Fruit fly (Drosophila melanogaster) whole organism, prepupa: ENCODE results near the gene wntD.

ENCODE experiments used
- CG10631 ChIP-seq: fragments of 200-800 bp; sonication (Bioruptor generic); optimal IDR thresholded peaks from 2 replicates; lab custom pipeline; 2016; ENCODE audit warnings: missing biosample characterization, missing genetic modification characterization
- CG10669 ChIP-seq: fragments of 200-800 bp; sonication (Bioruptor generic); optimal IDR thresholded peaks from 3 replicates; lab custom pipeline; 2018; ENCODE audit warnings: missing biosample characterization, mild to moderate bottlenecking, missing genetic modification characterization, moderate library complexity
- CG11294 ChIP-seq: fragments of 200-800 bp; sonication (Bioruptor generic); IDR thresholded peaks from 2 replicates; pipeline ENCODE4 v1.3.6; 2022; ENCODE audit warnings: missing biosample characterization, missing genetic modification characterization
- CG11762 ChIP-seq: fragments of 200-800 bp; sonication (Bioruptor generic); optimal IDR thresholded peaks from 3 replicates; lab custom pipeline; 2016; ENCODE audit warnings: missing biosample characterization, missing genetic modification characterization; ENCODE audit not compliant: insufficient read depth
- CG11902 ChIP-seq: fragments of 200-800 bp; sonication (Bioruptor generic); optimal IDR thresholded peaks from 3 replicates; lab custom pipeline; 2016; ENCODE audit warnings: missing biosample characterization, missing genetic modification characterization
- CG15336 ChIP-seq: fragments of 200-800 bp; sonication (Bioruptor generic); IDR thresholded peaks from 2 replicates; pipeline ENCODE4 v1.3.6; 2022; ENCODE audit warnings: missing biosample characterization, missing genetic modification characterization
- CG16779 ChIP-seq: fragments of 200-800 bp; sonication (Bioruptor generic); optimal IDR thresholded peaks from 3 replicates; lab custom pipeline; 2017; ENCODE audit warnings: missing biosample characterization, mild to moderate bottlenecking, missing genetic modification characterization
- CG31627 ChIP-seq: fragments of 200-800 bp; sonication (Bioruptor generic); optimal IDR thresholded peaks from 3 replicates; lab custom pipeline; 2016; ENCODE audit warnings: missing biosample characterization, missing genetic modification characterization
- CG32006 ChIP-seq: fragments of 200-800 bp; sonication (Bioruptor generic); optimal IDR thresholded peaks from 3 replicates; lab custom pipeline; 2017; ENCODE audit warnings: missing biosample characterization, mild to moderate bottlenecking, missing genetic modification characterization
- CG34406 ChIP-seq: fragments of 200-800 bp; sonication (Bioruptor generic); optimal IDR thresholded peaks from 3 replicates; lab custom pipeline; 2016; ENCODE audit warnings: missing biosample characterization, missing genetic modification characterization
- CG3919 ChIP-seq: fragments of 200-800 bp; sonication (Bioruptor generic); optimal IDR thresholded peaks from 3 replicates; lab custom pipeline; 2016; ENCODE audit warnings: missing biosample characterization, missing genetic modification characterization
- CG4318 ChIP-seq: fragments of 200-800 bp; sonication (Bioruptor generic); optimal IDR thresholded peaks from 3 replicates; lab custom pipeline; 2017; ENCODE audit warnings: missing biosample characterization, mild to moderate bottlenecking, missing genetic modification characterization
- CG6163 ChIP-seq: fragments of 200-800 bp; sonication (Bioruptor generic); IDR thresholded peaks from 3 replicates; pipeline ENCODE4 v1.3.6; 2022; ENCODE audit warnings: missing biosample characterization, missing genetic modification characterization
- CG6276 ChIP-seq: fragments of 200-800 bp; sonication (Bioruptor generic); optimal IDR thresholded peaks from 2 replicates; lab custom pipeline; 2017; ENCODE audit warnings: missing biosample characterization, mild to moderate bottlenecking, missing genetic modification characterization
- CG6792 ChIP-seq: fragments of 200-800 bp; sonication (Bioruptor generic); optimal IDR thresholded peaks from 3 replicates; lab custom pipeline; 2016; ENCODE audit warnings: missing biosample characterization, missing genetic modification characterization
- CG6854 ChIP-seq: fragments of 200-800 bp; sonication (Bioruptor generic); optimal IDR thresholded peaks from 2 replicates; lab custom pipeline; 2017; ENCODE audit warnings: missing biosample characterization, mild to moderate bottlenecking, missing genetic modification characterization
- CG8319 ChIP-seq: fragments of 200-800 bp; sonication (Bioruptor generic); optimal IDR thresholded peaks from 3 replicates; lab custom pipeline; 2016; ENCODE audit warnings: missing biosample characterization, missing genetic modification characterization
- CG9139 ChIP-seq: fragments of 200-800 bp; sonication (Bioruptor generic); optimal IDR thresholded peaks from 3 replicates; lab custom pipeline; 2017; ENCODE audit warnings: missing biosample characterization, mild to moderate bottlenecking, missing genetic modification characterization
- Eip78C ChIP-seq: fragments of 200-800 bp; sonication (Bioruptor generic); peaks from one replicate; lab custom pipeline; 2016; ENCODE audit warnings: missing biosample characterization, missing genetic modification characterization
- Ets21C ChIP-seq: fragments of 200-800 bp; sonication (Bioruptor generic); optimal IDR thresholded peaks from 3 replicates; lab custom pipeline; 2016; ENCODE audit warnings: missing biosample characterization, missing genetic modification characterization
- Gug ChIP-seq: fragments of 200-800 bp; sonication (Bioruptor generic); IDR thresholded peaks from 2 replicates; pipeline ENCODE4 v1.3.6; 2022; ENCODE audit warnings: missing biosample characterization, missing genetic modification characterization
- Hr39 ChIP-seq: fragments of 200-800 bp; sonication (Bioruptor generic); optimal IDR thresholded peaks from 2 replicates; lab custom pipeline; 2016; ENCODE audit warnings: missing biosample characterization, missing genetic modification characterization
- Lpt ChIP-seq: fragments of 200-800 bp; sonication (Bioruptor generic); optimal IDR thresholded peaks from 3 replicates; lab custom pipeline; 2016; ENCODE audit warnings: missing biosample characterization, missing genetic modification characterization
- Met ChIP-seq: fragments of 200-800 bp; sonication (Bioruptor generic); optimal IDR thresholded peaks from 3 replicates; lab custom pipeline; 2016; ENCODE audit warnings: missing biosample characterization, missing genetic modification characterization
- OdsH ChIP-seq: fragments of 200-800 bp; sonication (Bioruptor generic); optimal IDR thresholded peaks from 3 replicates; lab custom pipeline; 2016; ENCODE audit warnings: missing biosample characterization, missing genetic modification characterization
- Smox ChIP-seq: fragments of 200-800 bp; sonication (Bioruptor generic); optimal IDR thresholded peaks from 3 replicates; lab custom pipeline; 2016; ENCODE audit warnings: missing biosample characterization, missing genetic modification characterization
- achi ChIP-seq: fragments of 200-800 bp; sonication (Bioruptor generic); optimal IDR thresholded peaks from 3 replicates; lab custom pipeline; 2016; ENCODE audit warnings: missing biosample characterization, missing genetic modification characterization
- acj6 ChIP-seq: fragments of 200-800 bp; sonication (Bioruptor generic); optimal IDR thresholded peaks from 3 replicates; lab custom pipeline; 2016; ENCODE audit warnings: missing biosample characterization, missing genetic modification characterization
- cyc ChIP-seq: fragments of 200-800 bp; sonication (Bioruptor generic); optimal IDR thresholded peaks from 3 replicates; lab custom pipeline; 2016; ENCODE audit warnings: missing biosample characterization, missing genetic modification characterization
- dac ChIP-seq: fragments of 200-800 bp; sonication (Bioruptor generic); optimal IDR thresholded peaks from 2 replicates; lab custom pipeline; 2017; ENCODE audit warnings: missing biosample characterization, mild to moderate bottlenecking, missing genetic modification characterization
- dsx ChIP-seq: fragments of 200-800 bp; optimal IDR thresholded peaks from 3 replicates; lab custom pipeline; 2019; ENCODE audit warnings: missing biosample characterization, mild to moderate bottlenecking, missing genetic modification characterization, moderate library complexity; ENCODE audit not compliant: poor library complexity, severe bottlenecking
- eg ChIP-seq: fragments of 200-800 bp; sonication (Bioruptor generic); IDR thresholded peaks from 3 replicates; pipeline ENCODE4 v1.3.6; 2022; ENCODE audit warnings: missing biosample characterization, missing genetic modification characterization
- esn ChIP-seq: fragments of 200-800 bp; sonication (Bioruptor generic); optimal IDR thresholded peaks from 2 replicates; lab custom pipeline; 2016; ENCODE audit warnings: missing biosample characterization, mild to moderate bottlenecking, missing genetic modification characterization, moderate library complexity
- fd59A ChIP-seq: fragments of 200-800 bp; sonication (Bioruptor generic); optimal IDR thresholded peaks from 2 replicates; lab custom pipeline; 2017; ENCODE audit warnings: missing biosample characterization, mild to moderate bottlenecking, missing genetic modification characterization, missing genetic modification reagents
- fd85E ChIP-seq: fragments of 200-800 bp; sonication (Bioruptor generic); optimal IDR thresholded peaks from 3 replicates; lab custom pipeline; 2016; ENCODE audit warnings: missing biosample characterization, missing genetic modification characterization
- fkh ChIP-seq: fragments of 200-800 bp; sonication (Bioruptor generic); optimal IDR thresholded peaks from 3 replicates; lab custom pipeline; 2017; ENCODE audit warnings: missing biosample characterization, mild to moderate bottlenecking, missing genetic modification characterization, moderate library complexity
- lz ChIP-seq: fragments of 200-800 bp; sonication (Bioruptor generic); optimal IDR thresholded peaks from 3 replicates; lab custom pipeline; 2016; ENCODE audit warnings: missing biosample characterization, missing genetic modification characterization

The wntD gene

DNA sequence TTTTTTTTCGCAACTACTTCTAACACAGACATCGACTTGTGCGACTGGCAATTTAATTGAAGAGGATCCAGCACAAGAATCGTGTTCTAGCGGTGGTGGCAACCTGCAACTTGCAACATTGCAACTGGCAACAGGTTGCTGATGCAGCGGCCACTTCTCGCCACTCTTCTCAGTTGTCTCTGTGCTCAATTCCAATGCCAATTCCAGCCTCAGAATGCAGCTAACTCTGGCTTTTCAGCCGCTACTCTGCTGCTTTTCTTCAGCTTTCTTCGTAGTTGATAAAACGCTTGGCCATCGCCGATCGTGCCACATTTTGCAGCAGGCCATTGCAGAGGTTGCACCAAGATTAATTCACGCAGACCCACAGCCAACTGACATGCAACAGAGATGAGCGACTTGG lies 2.7 kb downstream of the wntD start, which contains the start of gene Osi22:
Gene Osi22 (plus strand): TSS at position 301 of the 400 bp plus-strand sequence.
- no peak for TF ChIP-seq CG10631 (GFP tag; lab: Kevin White, UChicago)
- no peak for TF ChIP-seq CG15336 (GFP tag; lab: Robert Waterston, UW)
- TF ChIP-seq Smox = no peak
- TF ChIP-seq CG6163 = no peak
- TF ChIP-seq CG6854 = no peak
- TF ChIP-seq fd59A (GFP tag; lab: Kevin White, UChicago) = no peak
- no peak for TF ChIP-seq CG4318
- TF ChIP-seq CG8319 (GFP tag; lab: Kevin White, UChicago) = no peak
- TF ChIP-seq dsx (GFP tag; lab: Kevin White, UChicago) = no peak
- TF ChIP-seq Eip78C (GFP tag; lab: Kevin White, UChicago) = no peak
- TF ChIP-seq CG32006 (GFP tag; lab: Kevin White, UChicago) = no peak
- TF ChIP-seq Lpt (GFP tag; lab: Kevin White, UChicago) = no peak
- TF ChIP-seq CG3919 (GFP tag; lab: Kevin White, UChicago) = no peak
- no peak for TF ChIP-seq CG31627 (GFP tag; lab: Kevin White, UChicago)
- TF ChIP-seq achi (GFP tag; lab: Kevin White, UChicago) = no peak
- no peak for TF ChIP-seq CG16779
- no peak for TF ChIP-seq eg (GFP tag; lab: Robert Waterston, UW)
- no peak for TF ChIP-seq Gug (GFP tag; lab: Robert Waterston, UW)
- TF ChIP-seq lz (GFP tag; lab: Kevin White, UChicago) = no peak

DNA sequence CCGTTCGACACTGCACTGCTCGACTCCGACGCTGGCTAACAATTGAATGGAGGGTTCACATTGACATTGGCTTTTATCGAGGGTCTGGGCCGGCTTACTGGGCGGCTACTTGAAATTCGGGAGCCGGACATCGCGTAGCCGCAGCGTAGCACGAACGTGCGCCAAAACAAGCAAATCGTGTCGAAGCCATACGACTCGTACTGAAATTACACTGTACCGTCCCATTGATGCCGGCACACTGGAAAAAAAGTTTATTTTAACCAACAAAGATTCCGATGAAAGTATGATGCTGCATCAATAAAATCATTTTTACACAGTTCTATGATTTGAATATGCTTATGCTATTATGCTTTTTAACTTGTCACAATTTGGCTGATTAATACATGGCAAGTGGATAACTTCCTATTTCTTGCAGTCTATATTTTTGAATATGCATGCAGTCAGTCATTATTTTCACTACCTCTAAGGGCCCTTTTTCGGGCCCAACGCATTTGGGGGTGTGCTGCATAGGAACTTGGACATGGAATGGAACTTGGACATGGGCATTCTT lies 4.2 kb downstream of the wntD start, which contains the start of gene apn:
Gene apn (minus strand): TSS at position 51 of the 550 bp plus-strand sequence.
- TF ChIP-seq CG11294 (GFP tag; lab: Robert Waterston, UW) (no peak), eg (GFP tag; lab: Robert Waterston, UW) (peak; percentile 60; the same call in 2 of the 3 replicates), CG6792 (GFP tag; lab: Kevin White, UChicago) (no peak), CG10631 (GFP tag; lab: Kevin White, UChicago) (no peak), CG10669 (no peak), CG6163 (no peak), acj6 (GFP tag; lab: Kevin White, UChicago) (no peak), fkh (no peak), CG32006 (GFP tag; lab: Kevin White, UChicago) (peak; percentile 40), CG3919 (GFP tag; lab: Kevin White, UChicago) (no peak), CG15336 (GFP tag; lab: Robert Waterston, UW) (peak; percentile 33; the same call in 1 of the 2 replicates), achi (GFP tag; lab: Kevin White, UChicago) (no peak), fd59A (GFP tag; lab: Kevin White, UChicago) (no peak)

DNA sequence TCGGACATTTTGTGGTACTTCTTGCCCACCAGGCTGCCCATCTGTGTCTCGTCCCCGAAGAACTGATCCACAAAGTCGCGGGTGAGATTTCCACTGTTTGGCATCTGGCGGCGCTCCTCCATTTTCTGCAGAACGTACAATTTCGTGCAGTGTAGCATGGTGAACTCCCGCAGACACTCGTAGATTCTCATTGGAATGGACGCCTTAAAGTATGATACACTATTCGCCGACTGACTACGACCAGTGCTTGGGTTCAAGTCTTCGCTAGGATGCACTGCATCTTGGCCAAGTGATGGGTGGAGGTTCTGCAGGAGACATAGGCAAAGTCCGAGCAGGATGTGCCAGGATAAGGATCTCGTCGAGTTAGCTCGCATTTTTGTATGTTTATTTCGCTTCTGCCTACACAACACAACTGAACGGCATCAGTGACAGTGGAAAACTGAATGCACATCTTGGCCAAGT lies 6.8 kb downstream of the wntD start, which contains the start of gene CG15888:
Gene CG15888 (minus strand): TSS at position 412 of the 462 bp plus-strand sequence.
- TF ChIP-seq Smox = no peak
- no peak for TF ChIP-seq CG6163
- no peak for TF ChIP-seq CG11294 (GFP tag; lab: Robert Waterston, UW)
- no peak for TF ChIP-seq CG9139 (GFP tag; lab: Kevin White, UChicago)
- no peak for TF ChIP-seq eg (GFP tag; lab: Robert Waterston, UW)

DNA sequence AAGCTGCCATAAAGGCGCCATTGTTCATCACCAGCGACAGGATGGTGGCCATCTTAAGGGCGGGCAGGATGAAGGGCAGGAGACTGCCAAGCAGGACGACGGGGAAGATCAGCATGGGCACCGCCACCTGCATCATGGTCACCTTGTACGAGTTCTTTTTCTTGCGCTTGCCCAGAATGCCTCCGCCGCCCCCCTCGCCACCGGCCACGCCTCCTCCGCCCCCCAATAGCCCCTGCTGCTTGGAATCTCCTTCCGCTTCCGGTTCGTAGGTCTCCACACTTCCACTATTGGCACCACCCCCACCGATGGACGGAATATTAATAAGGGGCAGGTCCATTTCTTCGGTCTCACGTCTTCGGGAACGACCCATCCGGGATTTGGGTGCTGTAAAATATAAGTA lies 7.9 kb downstream of the wntD start:
- TF ChIP-seq acj6 (GFP tag; lab: Kevin White, UChicago) = no peak
- no peak for TF ChIP-seq fd85E

DNA sequence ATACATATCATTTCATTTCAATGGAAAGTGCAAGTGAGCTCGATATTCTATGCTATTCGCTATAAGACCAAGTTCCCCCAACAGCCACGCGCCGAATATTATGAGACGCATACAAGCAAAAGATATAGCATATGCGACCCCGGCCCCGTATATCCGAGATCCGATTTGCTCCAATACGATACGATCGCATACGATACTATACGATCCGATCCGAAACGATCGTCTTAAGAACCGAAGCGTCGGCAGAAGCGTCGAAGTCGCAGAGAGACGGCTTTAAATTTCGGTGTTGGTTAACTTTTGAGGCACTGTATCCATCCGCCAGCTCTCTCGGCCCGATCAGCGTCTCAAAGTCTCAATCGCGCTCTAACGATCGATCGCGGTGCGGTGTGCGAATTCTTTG lies 13.6 kb downstream of the wntD start, which contains the start of gene CG8630:
Gene CG8630 (plus strand): TSS at position 303 of the 400 bp plus-strand sequence.
- TF ChIP-seq Gug (GFP tag; lab: Robert Waterston, UW) = no peak
- no peak for TF ChIP-seq dac
- TF ChIP-seq CG16779 = no peak
- no peak for TF ChIP-seq esn (GFP tag; lab: Kevin White, UChicago)
- TF ChIP-seq CG11902 = no peak
- TF ChIP-seq Ets21C (GFP tag; lab: Kevin White, UChicago) = no peak
- TF ChIP-seq CG3919 (GFP tag; lab: Kevin White, UChicago) = no peak
- TF ChIP-seq Hr39 (GFP tag; lab: Kevin White, UChicago) = no peak
- TF ChIP-seq CG11762 (GFP tag; lab: Kevin White, UChicago) = no peak
- TF ChIP-seq CG34406 (GFP tag; lab: Kevin White, UChicago) = no peak
- no peak for TF ChIP-seq eg (GFP tag; lab: Robert Waterston, UW)
- TF ChIP-seq CG6276 (GFP tag; lab: Kevin White, UChicago) = no peak
- TF ChIP-seq Met (GFP tag; lab: Kevin White, UChicago) = no peak
- no peak for TF ChIP-seq CG10631 (GFP tag; lab: Kevin White, UChicago)
- no peak for TF ChIP-seq OdsH (GFP tag; lab: Kevin White, UChicago)
- TF ChIP-seq cyc = no peak
- no peak for TF ChIP-seq fd59A (GFP tag; lab: Kevin White, UChicago)
- TF ChIP-seq CG15336 (GFP tag; lab: Robert Waterston, UW) = no peak
- no peak for TF ChIP-seq fkh
- TF ChIP-seq CG6792 (GFP tag; lab: Kevin White, UChicago) = no peak
